Worm (Caenorhabditis elegans): ENCODE results near the gene F14H8.4.

The F14H8.4 gene

DNA sequence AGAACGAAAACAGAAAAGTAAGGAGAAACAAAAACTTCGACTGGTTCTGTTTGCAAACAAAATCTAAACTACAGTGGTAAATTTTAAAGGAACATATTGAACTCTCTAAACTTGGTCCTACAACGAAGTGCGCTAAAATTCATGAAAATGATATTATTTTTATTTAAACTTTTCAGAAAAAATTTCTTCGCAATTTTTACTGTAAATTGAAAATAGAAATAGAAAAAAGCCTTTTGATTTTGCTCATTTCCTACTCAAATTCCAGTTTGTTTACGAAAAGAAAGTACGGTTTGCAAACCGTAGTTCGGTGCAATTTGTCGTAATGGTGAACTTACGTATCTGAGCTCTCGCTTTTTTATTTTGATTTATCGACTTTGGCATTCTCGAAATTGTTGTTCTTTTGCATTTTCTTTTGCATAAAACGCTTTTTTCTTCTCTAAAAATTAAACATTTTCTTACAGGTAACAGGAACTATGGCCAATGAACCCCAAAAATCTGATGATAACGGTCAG, 42.2 kb downstream of the F14H8.4 start, which contains the start of gene otub-1:
Gene otub-1, plus strand, starts transcription at position 462 of the 512 bp plus-strand sequence.
- TF ChIP-seq sma-3 (GFP tag; optimal IDR thresholded peaks at IDR 0.05): no peak
- no peak for TF ChIP-seq ama-1 (optimal IDR thresholded peaks at IDR 0.05)
- TF ChIP-seq nhr-77 (tag; optimal IDR thresholded peaks at IDR 0.05): no peak
- TF ChIP-seq mdl-1 (tag; optimal IDR thresholded peaks at IDR 0.05): no peak
- TF ChIP-seq ceh-82 (tag; optimal IDR thresholded peaks at IDR 0.05): no peak
- no peak for TF ChIP-seq ZK546.5 (tag; optimal IDR thresholded peaks at IDR 0.05)
- no peak for TF ChIP-seq unc-55 (GFP tag; optimal IDR thresholded peaks at IDR 0.05)
- no peak for TF ChIP-seq Y55F3AM.14 (GFP tag; optimal IDR thresholded peaks at IDR 0.05)
- no peak for TF ChIP-seq skn-1 (tag; optimal IDR thresholded peaks at IDR 0.05)
- no peak for TF ChIP-seq nhr-237 (tag; optimal IDR thresholded peaks at IDR 0.05)
- TF ChIP-seq nhr-6 (tag; optimal IDR thresholded peaks at IDR 0.05): no peak
- no peak for TF ChIP-seq nhr-11 (tag; optimal IDR thresholded peaks at IDR 0.05)
- TF ChIP-seq nhr-23 (tag; optimal IDR thresholded peaks at IDR 0.05): no peak
- no peak for TF ChIP-seq R02D3.7 (tag; optimal IDR thresholded peaks at IDR 0.05)
- TF ChIP-seq C34F6.9 (tag; optimal IDR thresholded peaks at IDR 0.05): no peak

DNA sequence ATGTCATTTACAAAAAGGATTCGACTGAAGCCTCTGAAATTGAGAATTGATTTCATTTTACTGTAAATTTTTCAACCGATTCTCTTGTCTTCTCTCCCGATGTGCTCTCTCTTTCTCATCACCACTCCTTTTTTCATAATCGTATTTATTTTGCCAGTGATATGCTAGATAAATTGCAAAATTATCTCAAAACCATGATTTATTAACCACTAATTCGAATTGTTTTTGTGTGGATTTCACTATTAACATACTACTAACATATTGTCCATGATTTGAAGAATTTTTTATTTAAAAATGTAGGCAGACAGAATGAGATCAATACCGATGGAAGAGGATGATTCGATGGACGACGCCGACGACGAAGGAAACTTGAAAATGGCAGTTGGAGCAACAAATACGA, 43.5 kb downstream of the F14H8.4 start, which contains the start of gene C25D7.10:
Gene C25D7.10, plus strand, starts transcription at position 301 of the 400 bp plus-strand sequence.
- TF ChIP-seq nhr-237 (tag; optimal IDR thresholded peaks at IDR 0.05) (no peak), ama-1 (optimal IDR thresholded peaks at IDR 0.05) (no peak), mdl-1 (tag; optimal IDR thresholded peaks at IDR 0.05) (no peak), sma-3 (GFP tag; optimal IDR thresholded peaks at IDR 0.05) (no peak), lin-11 (tag; optimal IDR thresholded peaks at IDR 0.05) (no peak), lin-13 (GFP tag; optimal IDR thresholded peaks at IDR 0.05) (no peak), mab-5 (tag; optimal IDR thresholded peaks at IDR 0.05) (no peak), unc-39 (tag; optimal IDR thresholded peaks at IDR 0.05) (no peak), nhr-10 (tag; optimal IDR thresholded peaks at IDR 0.05) (no peak), blmp-1 (tag; optimal IDR thresholded peaks at IDR 0.05; ENCODE audit: insufficient read depth) (no peak), ztf-4 (tag; optimal IDR thresholded peaks at IDR 0.05) (no peak)

DNA sequence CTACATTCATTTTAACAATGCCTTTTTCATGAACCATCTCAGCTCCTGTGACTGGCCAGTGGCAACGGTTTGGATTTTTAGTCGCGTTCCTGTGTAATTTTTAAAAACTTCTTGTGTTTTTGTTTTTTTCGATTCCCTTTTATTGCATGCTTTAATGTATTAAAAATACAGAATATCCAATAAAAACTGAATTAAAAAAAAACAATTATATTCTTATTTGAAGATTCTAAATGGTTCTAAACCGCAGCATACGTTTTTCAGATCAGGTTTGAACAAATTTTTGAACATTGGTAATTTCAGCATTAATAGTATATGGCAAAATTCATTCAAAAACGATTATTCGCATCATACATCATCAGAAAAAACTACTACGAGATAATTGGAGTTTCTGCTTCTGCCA, 44.7 kb downstream of the F14H8.4 start, which contains the start of gene dnj-3:
Gene dnj-3, plus strand, starts transcription at position 301 of the 400 bp plus-strand sequence.
- TF ChIP-seq R02D3.7 (tag; optimal IDR thresholded peaks at IDR 0.05) (no peak), ama-1 (optimal IDR thresholded peaks at IDR 0.05) (no peak), nhr-77 (tag; optimal IDR thresholded peaks at IDR 0.05) (no peak), nhr-6 (tag; optimal IDR thresholded peaks at IDR 0.05) (no peak), lin-39 (tag; optimal IDR thresholded peaks at IDR 0.05) (no peak), nhr-11 (tag; optimal IDR thresholded peaks at IDR 0.05) (no peak), C34F6.9 (tag; optimal IDR thresholded peaks at IDR 0.05) (no peak)

DNA sequence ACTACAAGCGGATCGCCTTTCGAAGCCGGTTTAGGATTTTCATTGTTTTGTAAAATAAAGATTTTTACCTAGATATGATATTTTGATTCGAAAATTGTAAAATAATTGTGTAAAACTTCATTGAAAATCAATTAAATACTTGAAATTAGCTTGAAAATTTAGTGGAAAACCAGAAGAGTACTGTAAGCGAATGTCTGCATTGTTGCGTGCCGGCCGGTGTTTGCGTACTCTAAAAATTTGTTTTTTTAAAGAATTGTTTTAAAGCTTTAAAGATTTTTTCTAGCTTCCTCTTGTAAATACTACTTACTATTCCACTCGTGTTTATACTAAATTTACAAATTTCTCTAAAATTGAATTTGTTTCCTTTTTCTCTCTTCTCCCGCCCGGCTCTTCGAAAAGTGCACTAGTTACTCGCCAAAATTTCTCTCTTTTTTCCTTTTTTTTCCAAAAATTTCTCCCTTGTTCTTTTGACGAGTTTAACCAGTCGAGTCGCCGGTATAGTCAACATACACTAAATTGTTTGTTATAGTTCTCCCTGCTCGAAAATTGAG, 45.9 kb downstream of the F14H8.4 start:
- TF ChIP-seq alr-1 (tag; optimal IDR thresholded peaks at IDR 0.05) (no peak), lsy-2 (tag; optimal IDR thresholded peaks at IDR 0.05) (peak in 1 of 2 experiments; percentile 70), lin-39 (tag; optimal IDR thresholded peaks at IDR 0.05) (no peak)

DNA sequence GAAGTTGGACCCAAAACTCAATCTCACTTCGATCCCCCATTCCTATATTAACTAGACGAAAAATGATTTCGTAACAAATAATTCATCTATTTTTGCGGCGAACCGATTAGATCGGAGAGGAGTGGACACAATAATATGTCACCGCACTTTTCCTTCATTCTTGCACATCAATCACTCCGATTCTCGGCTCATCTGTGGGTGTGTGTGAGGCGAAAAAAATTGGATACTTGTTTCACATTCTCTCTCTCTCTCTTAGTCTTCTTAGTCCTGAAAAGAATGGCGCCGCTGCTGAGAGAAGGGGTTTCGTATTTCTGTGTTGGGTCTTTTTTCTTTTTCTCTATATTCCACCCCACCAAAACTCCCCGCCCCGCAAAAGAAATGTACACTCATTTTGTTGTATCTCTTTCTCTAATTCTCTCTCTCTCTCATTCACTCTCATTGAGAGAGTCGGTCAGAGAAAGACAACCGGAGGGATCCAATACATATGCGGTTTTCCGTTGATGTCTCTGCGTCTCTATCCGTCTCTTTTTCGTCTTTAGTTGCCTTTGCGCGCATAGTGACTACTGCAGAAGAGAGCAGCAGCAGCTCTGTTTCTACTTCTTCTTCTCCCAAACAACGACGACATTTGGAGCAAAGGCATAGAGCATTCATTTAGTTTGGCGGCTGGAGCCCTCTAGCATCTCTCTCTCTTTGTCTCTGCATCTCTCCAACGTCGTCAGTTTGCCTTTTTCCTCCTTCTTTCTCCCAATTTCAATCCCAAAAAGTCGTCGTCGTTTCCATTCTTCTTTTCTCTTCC, 47.6 kb downstream of the F14H8.4 start, which contains the start of gene unc-76:
Gene unc-76, plus strand, starts transcription at position 746 of the 796 bp plus-strand sequence.
- TF ChIP-seq sma-9 (GFP tag; optimal IDR thresholded peaks at IDR 0.05) (peak; percentile 84), sma-9 (tag; optimal IDR thresholded peaks at IDR 0.05) (no peak), nhr-237 (tag; optimal IDR thresholded peaks at IDR 0.05) (no peak), R02D3.7 (tag; optimal IDR thresholded peaks at IDR 0.05) (peak; percentile 13), C34F6.9 (tag; optimal IDR thresholded peaks at IDR 0.05) (peak; percentile 96), fos-1 (tag; optimal IDR thresholded peaks at IDR 0.05) (peak; percentile 68), F13H6.1 (tag; optimal IDR thresholded peaks at IDR 0.05) (peak; percentile 94), zag-1 (tag; optimal IDR thresholded peaks at IDR 0.05) (peak; percentile 79), egl-27 (tag; optimal IDR thresholded peaks at IDR 0.05) (peak; percentile 83), dmd-4 (tag; optimal IDR thresholded peaks at IDR 0.05) (no peak), lin-39 (tag; optimal IDR thresholded peaks at IDR 0.05) (peak; percentile 47), ztf-11 (tag; optimal IDR thresholded peaks at IDR 0.05) (no peak), ztf-4 (tag; optimal IDR thresholded peaks at IDR 0.05) (peak; percentile 40), gmeb-1 (tag; optimal IDR thresholded peaks at IDR 0.05) (no peak), unc-39 (tag; optimal IDR thresholded peaks at IDR 0.05) (peak; percentile 28), nhr-129 (tag; optimal IDR thresholded peaks at IDR 0.05) (peak; percentile 92), nhr-21 (tag; optimal IDR thresholded peaks at IDR 0.05) (peak; percentile 45), ceh-16 (tag; optimal IDR thresholded peaks at IDR 0.05) (no peak), unc-55 (GFP tag; optimal IDR thresholded peaks at IDR 0.05) (peak; percentile 58), skn-1 (tag; optimal IDR thresholded peaks at IDR 0.05) (no peak), sem-4 (tag; optimal IDR thresholded peaks at IDR 0.05) (peak; percentile 25), crh-2 (tag; optimal IDR thresholded peaks at IDR 0.05) (peak; percentile 88), lsy-2 (tag; optimal IDR thresholded peaks at IDR 0.05) (peak; percentile 50 to 87), sma-3 (GFP tag; optimal IDR thresholded peaks at IDR 0.05) (peak; percentile 33), mdl-1 (tag; optimal IDR thresholded peaks at IDR 0.05) (peak in 1 of 2 experiments; percentile 73), unc-62 (GFP tag; optimal IDR thresholded peaks at IDR 0.05) (peak; percentile 6), Y55F3AM.14 (GFP tag; optimal IDR thresholded peaks at IDR 0.05) (peak; percentile 77), nhr-25 (tag; optimal IDR thresholded peaks at IDR 0.05) (peak; percentile 42)
